Worm (Caenorhabditis elegans) whole organism, late embryonic: Measurements from ENCODE around the gene F17H10.1.

ENCODE experiments used
- C08G9.2 ChIP-seq: sonication (generic microtip); optimal IDR thresholded peaks from 2 replicates; lab custom pipeline; 2016; ENCODE audit warnings: mild to moderate bottlenecking, missing genetic modification characterization, moderate library complexity, missing compliant biosample characterization
- T23F11.4 ChIP-seq: fragments of 200-800 bp; sonication (Bioruptor generic); optimal IDR thresholded peaks from 2 replicates; lab custom pipeline; 2018; ENCODE audit warnings: mild to moderate bottlenecking, missing genetic modification characterization, missing compliant biosample characterization
- Y22D7AL.16 ChIP-seq: sonication (generic microtip); optimal IDR thresholded peaks from 2 replicates; lab custom pipeline; 2016; ENCODE audit warnings: missing genetic modification characterization, missing compliant biosample characterization
- ama-1 ChIP-seq: fragments of 150-350 bp; optimal IDR thresholded peaks from 2 replicates; lab custom pipeline; 2014
- ceh-22 ChIP-seq: sonication (generic microtip); optimal IDR thresholded peaks from 2 replicates; lab custom pipeline; 2017; ENCODE audit warnings: missing biosample characterization, missing genetic modification characterization
- ceh-31 ChIP-seq: sonication (generic microtip); optimal IDR thresholded peaks from 2 replicates; lab custom pipeline; 2016; ENCODE audit warnings: missing genetic modification characterization, missing compliant biosample characterization
- ceh-6 ChIP-seq: fragments of 200-800 bp; sonication (Bioruptor generic); optimal IDR thresholded peaks from 2 replicates; lab custom pipeline; 2018; ENCODE audit warnings: mild to moderate bottlenecking, missing genetic modification characterization, missing compliant biosample characterization
- ceh-9 ChIP-seq: sonication (generic microtip); optimal IDR thresholded peaks from 2 replicates; lab custom pipeline; 2016; ENCODE audit warnings: mild to moderate bottlenecking, missing genetic modification characterization, inconsistent platforms, missing compliant biosample characterization
- che-1 ChIP-seq: sonication (generic microtip); optimal IDR thresholded peaks from 2 replicates; lab custom pipeline; 2016; ENCODE audit warnings: mild to moderate bottlenecking, missing genetic modification characterization, missing compliant biosample characterization
- dmd-4 ChIP-seq: sonication (generic microtip); optimal IDR thresholded peaks from 2 replicates; lab custom pipeline; 2016; ENCODE audit warnings: borderline replicate concordance, missing genetic modification characterization, missing compliant biosample characterization
- dve-1 ChIP-seq: sonication (generic microtip); optimal IDR thresholded peaks from 2 replicates; lab custom pipeline; 2017; ENCODE audit warnings: antibody characterized with exemption, mild to moderate bottlenecking, missing genetic modification characterization, missing compliant biosample characterization
- elt-2 ChIP-seq: sonication (generic microtip); optimal IDR thresholded peaks from 2 replicates; lab custom pipeline; 2016; ENCODE audit warnings: missing genetic modification reagents, missing genetic modification characterization, missing compliant biosample characterization
- ets-4 ChIP-seq: sonication (generic microtip); optimal IDR thresholded peaks from 2 replicates; lab custom pipeline; 2016; ENCODE audit warnings: missing genetic modification characterization, missing compliant biosample characterization
- fkh-10 ChIP-seq: fragments of 150-350 bp; optimal IDR thresholded peaks from 2 replicates; lab custom pipeline; 2014; ENCODE audit warnings: missing biosample characterization, missing genetic modification reagents, missing genetic modification characterization
- fkh-6 ChIP-seq: sonication (generic microtip); optimal IDR thresholded peaks from 2 replicates; lab custom pipeline; 2016; ENCODE audit warnings: missing genetic modification characterization, missing compliant biosample characterization
- gmeb-2 ChIP-seq: sonication (generic microtip); optimal IDR thresholded peaks from 2 replicates; lab custom pipeline; 2016; ENCODE audit warnings: missing genetic modification characterization, inconsistent platforms, missing compliant biosample characterization
- hlh-30 ChIP-seq: sonication (generic microtip); optimal IDR thresholded peaks from 2 replicates; lab custom pipeline; 2017; ENCODE audit warnings: antibody characterized with exemption, missing genetic modification characterization, missing compliant biosample characterization; ENCODE audit not compliant: insufficient read depth
- hlh-8 ChIP-seq: sonication (generic microtip); optimal IDR thresholded peaks from 2 replicates; lab custom pipeline; 2016; ENCODE audit warnings: missing genotype, missing genetic modification characterization, missing compliant biosample characterization
- lin-11 ChIP-seq: fragments of 200-800 bp; sonication (Bioruptor generic); optimal IDR thresholded peaks from 2 replicates; lab custom pipeline; 2018; ENCODE audit warnings: mild to moderate bottlenecking, missing genetic modification characterization, missing compliant biosample characterization
- madf-2 ChIP-seq: sonication (generic microtip); optimal IDR thresholded peaks from 2 replicates; lab custom pipeline; 2017; ENCODE audit warnings: missing genetic modification characterization, missing compliant biosample characterization
- nhr-11 ChIP-seq: fragments of 150-350 bp; optimal IDR thresholded peaks from 2 replicates; lab custom pipeline; 2014; ENCODE audit warnings: missing biosample characterization, missing genetic modification characterization
- nhr-232 ChIP-seq: sonication (generic microtip); optimal IDR thresholded peaks from 2 replicates; lab custom pipeline; 2016; ENCODE audit warnings: missing genetic modification characterization, missing compliant biosample characterization
- pat-9 ChIP-seq: fragments of 200-800 bp; sonication (Bioruptor generic); optimal IDR thresholded peaks from 2 replicates; lab custom pipeline; 2018; ENCODE audit warnings: mild to moderate bottlenecking, missing genetic modification characterization, moderate library complexity, missing compliant biosample characterization
- pax-1 ChIP-seq: fragments of 150-350 bp; optimal IDR thresholded peaks from 2 replicates; lab custom pipeline; 2014; ENCODE audit warnings: missing biosample characterization, missing genetic modification characterization
- pqm-1 ChIP-seq: sonication (generic microtip); optimal IDR thresholded peaks from 2 replicates; lab custom pipeline; 2016; ENCODE audit warnings: missing genetic modification characterization, missing compliant biosample characterization
- rnt-1 ChIP-seq: sonication (generic microtip); optimal IDR thresholded peaks from 2 replicates; lab custom pipeline; 2016; ENCODE audit warnings: missing genetic modification characterization, missing compliant biosample characterization
- tbx-2 ChIP-seq: sonication (generic microtip); optimal IDR thresholded peaks from 2 replicates; lab custom pipeline; 2016; ENCODE audit warnings: missing genetic modification characterization, missing compliant biosample characterization
- unc-42 ChIP-seq: sonication (generic microtip); optimal IDR thresholded peaks from 2 replicates; lab custom pipeline; 2016; ENCODE audit warnings: missing genotype, missing genetic modification characterization, missing compliant biosample characterization
- unc-86 ChIP-seq: sonication (generic microtip); optimal IDR thresholded peaks from 2 replicates; lab custom pipeline; 2016; ENCODE audit warnings: missing genetic modification characterization, missing compliant biosample characterization
- zip-5 ChIP-seq: sonication (generic microtip); optimal IDR thresholded peaks from 2 replicates; lab custom pipeline; 2016; ENCODE audit warnings: missing genetic modification characterization, missing compliant biosample characterization

F17H10.1 gene

DNA sequence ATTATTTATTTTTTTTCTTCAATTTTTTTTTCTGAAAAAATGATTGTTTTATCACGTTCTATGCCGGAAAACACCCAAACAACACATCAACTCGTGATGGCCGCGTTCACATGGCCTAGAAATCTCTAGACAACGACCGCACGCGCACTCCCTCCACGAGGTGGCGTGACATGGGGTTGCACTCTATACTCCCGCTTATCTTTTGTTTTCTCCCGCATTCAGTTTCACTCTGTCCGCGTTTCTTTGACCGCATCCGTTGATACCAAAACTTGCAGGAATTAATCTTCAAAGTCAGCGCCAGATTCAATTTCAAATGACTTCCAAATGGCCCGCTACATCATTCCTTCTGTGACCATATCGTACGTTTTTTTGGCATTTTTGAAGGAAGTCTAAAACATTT lies at the start of gene F17H10.1 (continued):
- TF ChIP-seq tbx-2 (tag; lab: Kevin White, UChicago) (peak; percentile 61), pax-1 (tag; lab: Kevin White, UChicago) (no peak), nhr-232 (no peak), Y22D7AL.16 (tag; lab: Kevin White, UChicago) (no peak), pat-9 (no peak), ets-4 (tag; lab: Kevin White, UChicago) (peak; percentile 70), ama-1 (lab: Kevin White, UChicago) (no peak), dmd-4 (tag; lab: Kevin White, UChicago) (no peak), che-1 (tag; lab: Kevin White, UChicago) (no peak), ceh-22 (tag; lab: Kevin White, UChicago) (no peak), ceh-6 (GFP tag; lab: Kevin White, UChicago) (no peak), hlh-8 (tag; lab: Kevin White, UChicago) (peak; percentile 9), fkh-6 (tag; lab: Kevin White, UChicago) (no peak), madf-2 (tag; lab: Kevin White, UChicago) (no peak), elt-2 (tag; lab: Kevin White, UChicago) (peak; percentile 56), C08G9.2 (peak; percentile 53)
- TF ChIP-seq, all 69 proteins: peak for 13

DNA sequence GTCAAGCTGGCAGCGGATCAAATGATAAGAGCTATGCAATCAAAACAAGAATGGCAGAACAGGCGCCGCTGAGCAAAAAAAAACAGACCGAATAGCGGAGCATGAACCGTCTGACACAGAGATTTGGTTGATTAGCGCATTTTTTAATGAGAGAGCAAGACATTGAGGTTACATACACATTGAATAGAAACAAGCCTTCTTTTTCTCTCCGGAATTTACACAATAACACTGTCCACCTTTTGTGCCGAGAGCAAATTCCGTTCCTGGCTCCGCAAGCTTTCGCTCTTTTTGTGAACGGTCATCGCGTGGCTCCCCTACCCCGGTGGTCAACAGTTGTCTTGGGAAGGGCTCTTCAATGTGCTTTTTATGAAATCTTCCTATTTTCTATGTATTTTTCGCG lies 49.5 kb upstream of the F17H10.1 start, which contains the start of gene K03A11.6:
K03A11.6 (plus strand) TSS at position 301 of the 400 bp plus-strand sequence.
- no peak for TF ChIP-seq lin-11 (tag; lab: Kevin White, UChicago)
- no peak for TF ChIP-seq rnt-1 (tag; lab: Kevin White, UChicago)
- no peak for TF ChIP-seq elt-2 (tag; lab: Kevin White, UChicago)

DNA sequence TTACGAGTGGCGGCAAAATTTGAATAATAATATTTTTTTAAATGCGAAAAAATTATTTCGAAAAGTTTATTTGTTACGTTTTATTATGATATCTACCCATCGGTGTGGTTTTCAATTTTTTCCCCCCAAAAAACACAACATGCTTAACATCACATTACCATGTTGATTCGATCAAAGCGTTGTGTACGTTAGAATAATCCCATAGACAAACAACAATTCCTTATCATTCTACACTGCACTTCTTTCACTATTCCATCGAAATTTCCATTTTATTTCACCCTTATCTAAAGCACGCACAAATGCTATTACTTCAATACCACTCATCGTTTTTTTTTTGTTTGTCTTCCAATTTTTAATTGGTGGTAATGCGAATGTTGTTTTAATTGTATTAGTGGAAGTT lies 45.1 kb upstream of the F17H10.1 start:
- TF ChIP-seq T23F11.4: no peak
- peak; percentile 7 for TF ChIP-seq elt-2 (tag; lab: Kevin White, UChicago)
- TF ChIP-seq, all 69 proteins: peak for 1

DNA sequence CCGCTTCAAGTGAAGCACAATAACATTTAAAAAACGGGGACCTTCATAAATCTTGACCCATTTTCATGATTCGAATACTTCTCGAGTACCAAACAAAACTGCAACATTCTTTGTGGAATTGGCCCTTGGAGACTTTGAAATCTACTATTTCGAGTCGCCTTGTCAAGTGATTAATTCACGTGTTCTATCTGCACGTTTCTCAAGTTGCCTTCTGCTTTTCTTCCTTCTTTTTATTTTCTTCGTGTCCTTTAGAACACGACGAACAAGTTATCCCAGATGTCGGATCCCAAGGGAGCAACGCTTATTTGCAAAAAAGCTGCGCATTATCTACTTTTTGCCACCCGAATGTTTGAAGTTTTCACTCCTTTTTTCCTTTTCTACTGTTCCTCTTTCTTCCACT lies 43.7 kb upstream of the F17H10.1 start:
- TF ChIP-seq madf-2 (tag; lab: Kevin White, UChicago): no peak
- TF ChIP-seq unc-86: no peak
- TF ChIP-seq C08G9.2: no peak
- TF ChIP-seq ceh-6 (GFP tag; lab: Kevin White, UChicago): no peak
- no peak for TF ChIP-seq ets-4 (tag; lab: Kevin White, UChicago)
- TF ChIP-seq lin-11 (tag; lab: Kevin White, UChicago): no peak
- no peak for TF ChIP-seq che-1 (tag; lab: Kevin White, UChicago)

ce11 chrX:13062934-13063585 lies 42.0 kb upstream of the F17H10.1 start, which contains the start of gene K03A11.5:
Gene K03A11.5 (plus strand): TSS chrX:13063535.
- TF ChIP-seq nhr-11 (tag; lab: Kevin White, UChicago): no peak
- no peak for TF ChIP-seq zip-5 (tag; lab: Kevin White, UChicago)
- no peak for TF ChIP-seq ceh-31 (tag; lab: Kevin White, UChicago)
- no peak for TF ChIP-seq gmeb-2 (tag; lab: Kevin White, UChicago)
- TF ChIP-seq dve-1: no peak
- TF ChIP-seq ceh-9 (tag; lab: Kevin White, UChicago): no peak
- TF ChIP-seq fkh-6 (tag; lab: Kevin White, UChicago): no peak
- TF ChIP-seq, all 69 proteins: peak for 0

- no peak for TF ChIP-seq pqm-1
- no peak for TF ChIP-seq unc-42 (tag; lab: Kevin White, UChicago)
- TF ChIP-seq gmeb-2 (tag; lab: Kevin White, UChicago): no peak
- no peak for TF ChIP-seq fkh-10
- no peak for TF ChIP-seq hlh-30 (tag; lab: Kevin White, UChicago)
These were observed 33.9 kb upstream of the F17H10.1 start, which contains the start of gene cpx-2 for ce11 chrX:13071120-13071519. Gene cpx-2 (minus strand): TSS chrX:13071220.
